Fruit fly (Drosophila melanogaster) whole organism, adult: ENCODE measurements around the gene CG15577.

ENCODE experiments used
- CG12768 ChIP-seq: fragments of 200-800 bp; sonication (Bioruptor generic); optimal IDR thresholded peaks from 2 replicates; lab custom pipeline; 2017; ENCODE audit warnings: missing biosample characterization, missing genetic modification characterization, mild to moderate bottlenecking, moderate library complexity, missing genetic modification reagents
- CG14711 ChIP-seq: fragments of 200-800 bp; sonication (Bioruptor generic); optimal IDR thresholded peaks from 2 replicates; lab custom pipeline; 2018; ENCODE audit warnings: missing biosample characterization, mild to moderate bottlenecking, missing genetic modification characterization, moderate library complexity
- CG5204 ChIP-seq: fragments of 200-800 bp; sonication (Bioruptor generic); optimal IDR thresholded peaks from 2 replicates; lab custom pipeline; 2016; ENCODE audit warnings: missing biosample characterization, missing genetic modification characterization
- CG7101 ChIP-seq: fragments of 200-800 bp; sonication (Bioruptor generic); optimal IDR thresholded peaks from 2 replicates; lab custom pipeline; 2018; ENCODE audit warnings: missing biosample characterization, mild to moderate bottlenecking, missing genetic modification characterization, moderate library complexity
- Clk ChIP-seq: fragments of 200-800 bp; sonication (Bioruptor generic); optimal IDR thresholded peaks from 2 replicates; lab custom pipeline; 2017; ENCODE audit warnings: missing biosample characterization, missing genetic modification characterization
- Crg-1 ChIP-seq: fragments of 200-800 bp; sonication (Bioruptor generic); optimal IDR thresholded peaks from 2 replicates; lab custom pipeline; 2016; ENCODE audit warnings: missing biosample characterization, missing genetic modification characterization
- Hr96 ChIP-seq: fragments of 200-800 bp; sonication (Bioruptor generic); optimal IDR thresholded peaks from 2 replicates; lab custom pipeline; 2016; ENCODE audit warnings: missing biosample characterization, missing genetic modification characterization
- bab1 ChIP-seq: fragments of 200-800 bp; sonication (Bioruptor generic); optimal IDR thresholded peaks from 3 replicates; lab custom pipeline; 2019; ENCODE audit warnings: missing biosample characterization, mild to moderate bottlenecking, missing genetic modification characterization, moderate library complexity
- cic ChIP-seq: fragments of 200-800 bp; sonication (Bioruptor generic); optimal IDR thresholded peaks from 2 replicates; lab custom pipeline; 2017; ENCODE audit warnings: missing biosample characterization, mild to moderate bottlenecking, missing genetic modification characterization, moderate library complexity
- cnc ChIP-seq, 2 experiments: fragments of >200 bp; optimal IDR thresholded peaks; 2 replicates each; lab custom pipeline; 2017
- kay ChIP-seq: fragments of 200-800 bp; sonication (Bioruptor generic); peaks from one replicate; lab custom pipeline; 2016; ENCODE audit warnings: missing biosample characterization, missing genetic modification characterization, borderline replicate concordance
- pad ChIP-seq: fragments of 200-800 bp; sonication (Bioruptor generic); optimal IDR thresholded peaks from 3 replicates; lab custom pipeline; 2017; ENCODE audit warnings: missing biosample characterization, missing genetic modification characterization, mild to moderate bottlenecking, moderate library complexity, missing genetic modification reagents
- tj ChIP-seq: fragments of 200-800 bp; sonication (Bioruptor generic); optimal IDR thresholded peaks from 3 replicates; lab custom pipeline; 2017; ENCODE audit warnings: missing biosample characterization, mild to moderate bottlenecking, missing genetic modification characterization, moderate library complexity
- toe ChIP-seq: fragments of 200-800 bp; sonication (Bioruptor generic); optimal IDR thresholded peaks from 2 replicates; lab custom pipeline; 2016; ENCODE audit warnings: missing biosample characterization, missing genetic modification characterization

- TF ChIP-seq CG7101 (tag; lab: Kevin White, UChicago) (no peak), CG12768 (GFP tag; lab: Kevin White, UChicago) (no peak), CG5204 (no peak), Clk (no peak), kay (GFP tag; lab: Kevin White, UChicago) (no peak), toe (no peak), cic (GFP tag; lab: Kevin White, UChicago) (no peak), bab1 (GFP tag; lab: Kevin White, UChicago) (no peak), CG14711 (tag; lab: Kevin White, UChicago) (no peak), pad (GFP tag; lab: Kevin White, UChicago) (no peak), tj (GFP tag; lab: Kevin White, UChicago) (no peak), cnc (optimal IDR thresholded peaks at IDR 0.05; lab: Kevin White, UChicago) (no peak), Hr96 (no peak), Crg-1 (GFP tag; lab: Kevin White, UChicago) (no peak)
Observed at dm6 chrX:4305980-4306379, 29.2 kb upstream of the CG15577 start.
